Worm (Caenorhabditis elegans) whole organism, dauer: ENCODE measurements around the gene snu-13.

Experiments
- unc-62 ChIP-seq: sonication (generic microtip); optimal IDR thresholded peaks from 2 replicates; lab custom pipeline; 2017; ENCODE audit warnings: missing biosample characterization, missing genetic modification reagents, missing genetic modification characterization

snu-13 gene

DNA sequence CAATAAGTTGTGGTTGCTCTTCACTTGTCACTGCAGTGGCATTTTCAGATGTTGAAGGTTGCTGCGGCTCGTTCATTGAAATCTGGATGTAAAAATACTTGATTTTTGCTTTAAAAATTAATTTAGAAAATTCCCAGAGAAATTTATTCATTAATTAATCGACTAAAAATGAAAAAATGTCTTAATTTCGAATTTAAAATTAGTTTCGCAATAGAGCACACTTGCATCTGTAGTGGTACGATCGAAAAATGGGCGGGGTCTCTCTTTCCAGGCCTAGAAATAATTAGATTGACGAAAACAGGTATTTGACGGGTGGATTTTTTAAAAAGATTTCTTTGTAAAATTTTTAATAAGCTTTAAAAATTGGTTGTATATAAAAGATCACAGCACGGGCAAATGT lies 4.3 kb upstream of the snu-13 start, which contains the start of gene D2089.8:
Gene D2089.8 (minus strand): TSS at position 84 of the 400 bp plus-strand sequence.
- TF ChIP-seq unc-62, result no peak

- no peak for TF ChIP-seq unc-62
Observed at ce11 chrII:10662279-10662678, 3.9 kb upstream of the snu-13 start.

DNA sequence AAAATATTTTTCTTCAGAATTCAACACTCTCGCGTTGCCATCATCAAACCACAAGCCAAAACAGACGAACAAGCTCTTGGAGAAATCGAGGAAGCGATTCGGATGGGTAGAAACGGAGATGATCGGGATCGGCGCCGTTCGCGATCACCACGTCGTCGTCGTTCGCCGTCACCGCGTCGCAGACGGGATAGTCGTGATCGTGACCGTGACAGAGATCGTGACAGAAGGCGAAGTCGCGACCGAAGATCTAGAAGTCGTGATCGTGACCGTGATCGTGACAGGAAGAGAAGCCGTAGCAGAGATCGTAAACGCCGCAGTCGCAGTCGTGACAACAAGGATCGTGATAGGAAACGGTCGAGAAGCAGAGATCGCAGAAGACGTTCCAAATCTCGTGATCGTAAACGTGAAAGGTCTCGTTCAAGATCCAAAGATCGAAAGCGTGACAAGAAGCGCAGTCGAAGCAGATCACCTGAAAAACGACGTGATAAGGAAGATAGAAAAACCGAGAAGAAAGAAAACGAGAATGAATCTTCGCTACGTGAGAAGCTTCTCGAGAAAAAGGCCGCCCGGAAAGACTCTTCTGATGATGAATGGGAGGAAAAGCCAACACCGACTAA lies 3.1 kb upstream of the snu-13 start:
- TF ChIP-seq unc-62, result no peak

ce11 chrII:10660892-10661291 lies 2.5 kb upstream of the snu-13 start, which contains the start of gene marc-2:
TSS of gene marc-2 (minus strand) at chrII:10660992.
- TF ChIP-seq unc-62, result no peak

ce11 chrII:10659585-10659984 lies 1.2 kb upstream of the snu-13 start:
- no peak for TF ChIP-seq unc-62

DNA sequence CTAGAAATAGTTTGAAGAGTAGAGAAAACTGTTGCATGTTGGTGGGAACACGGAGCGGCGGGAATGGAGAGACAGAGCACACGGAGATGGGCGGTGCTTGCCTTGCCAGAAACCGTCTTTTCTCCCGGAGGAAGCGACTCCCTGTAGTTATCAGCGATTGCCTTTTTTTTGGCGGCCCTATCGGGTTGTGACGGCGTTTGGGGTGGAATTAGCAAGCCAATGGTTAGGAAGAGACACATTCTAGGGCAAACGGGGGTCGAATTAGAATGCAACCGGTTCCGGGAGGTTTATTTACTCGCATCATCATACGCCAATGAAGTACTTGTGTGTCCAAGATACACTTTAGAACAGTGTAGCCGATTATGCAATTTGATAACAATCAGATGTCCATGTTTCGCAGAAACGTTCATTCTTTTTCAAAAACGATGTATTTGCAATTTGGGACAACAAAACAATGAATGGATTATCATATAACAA lies 756 bp downstream of the snu-13 start, which contains the start of gene lact-3:
Gene lact-3 (minus strand): TSS at position 51 of the 477 bp plus-strand sequence.
- no peak for TF ChIP-seq unc-62

DNA sequence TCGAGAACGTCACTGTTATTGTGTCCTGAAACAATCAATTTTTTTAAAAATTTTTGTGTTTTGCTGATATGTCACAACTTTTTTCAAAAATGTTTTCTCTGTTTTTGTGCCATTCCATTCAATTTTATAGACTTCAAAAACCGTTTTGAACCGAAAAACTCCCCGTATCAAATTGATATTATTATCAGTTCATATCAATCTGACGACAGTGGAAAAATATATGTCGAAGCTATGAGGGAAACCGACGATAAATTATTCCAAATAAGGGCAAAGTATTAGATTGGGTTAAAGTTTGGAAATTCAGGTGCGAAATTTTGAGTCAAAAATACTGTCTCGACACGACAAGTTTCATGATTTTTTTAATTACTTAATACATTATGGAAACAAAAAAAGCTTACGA lies 2.0 kb downstream of the snu-13 start:
- TF ChIP-seq unc-62, result no peak

DNA sequence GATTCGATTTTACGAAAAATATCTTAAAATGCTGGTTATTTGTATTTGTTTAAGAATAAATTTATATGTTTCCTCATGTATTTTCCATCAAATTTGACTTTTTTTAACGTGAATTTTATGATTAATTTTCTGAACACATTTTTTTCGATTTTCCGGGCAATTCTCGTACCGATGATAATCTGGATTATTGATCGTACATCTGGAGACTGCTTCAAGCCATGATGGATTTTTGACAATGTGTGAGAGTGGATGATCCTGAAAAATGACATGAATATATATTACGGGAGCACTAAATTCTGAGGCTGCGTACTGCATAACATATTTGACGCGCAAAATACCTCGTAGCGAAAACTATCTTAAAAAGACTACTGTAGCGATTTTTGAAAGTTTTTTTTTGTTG lies 4.0 kb downstream of the snu-13 start:
- TF ChIP-seq unc-62, result no peak

- TF ChIP-seq unc-62, result no peak
Observed at ce11 chrII:10653559-10653958, 4.9 kb downstream of the snu-13 start.

- no peak for TF ChIP-seq unc-62
Observed at ce11 chrII:10652112-10652511, 6.3 kb downstream of the snu-13 start, which contains the start of gene nphp-1. TSS of gene nphp-1 (minus strand) at chrII:10652256.

DNA sequence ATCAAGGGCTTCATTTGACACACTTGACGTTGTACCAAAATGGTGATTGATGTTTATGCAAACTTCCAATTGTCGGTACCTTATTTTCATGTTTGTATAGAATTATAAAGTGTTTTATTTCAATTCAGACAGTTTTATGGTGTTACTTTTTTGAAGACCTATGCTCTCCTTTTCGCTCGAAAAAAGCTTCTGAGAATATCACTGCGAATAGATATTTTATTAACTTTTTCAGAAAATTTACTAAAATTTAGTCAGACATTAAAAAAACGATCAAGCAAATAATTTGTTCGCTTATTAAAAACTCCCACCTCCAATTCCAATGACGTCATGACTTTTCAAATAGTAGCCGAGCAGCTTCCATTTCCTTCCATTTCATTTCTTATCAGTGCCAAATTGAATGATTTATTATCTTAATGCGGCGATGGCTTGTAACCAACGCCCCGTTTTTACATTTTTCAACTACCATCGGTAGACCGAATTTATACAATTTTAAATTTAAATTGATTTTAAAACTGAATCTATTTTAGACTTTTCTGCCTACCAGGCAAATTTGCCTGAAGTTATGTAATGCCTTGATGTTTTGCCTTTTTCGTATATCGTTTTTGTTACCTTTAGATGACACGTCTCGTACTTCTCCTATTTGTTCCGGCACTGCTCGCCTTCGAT lies 11.4 kb downstream of the snu-13 start, which contains the start of gene M28.10:
Gene M28.10 (plus strand): TSS at position 616 of the 666 bp plus-strand sequence.
- TF ChIP-seq unc-62, result no peak

ce11 chrII:10643403-10643802 lies 15.0 kb downstream of the snu-13 start, which contains the start of gene M28.4:
TSS of gene M28.4 (plus strand) at chrII:10643703.
- TF ChIP-seq unc-62, result no peak

- no peak for TF ChIP-seq unc-62
Observed at ce11 chrII:10639110-10639509, 19.3 kb downstream of the snu-13 start, which contains the start of gene M28.9. TSS of gene M28.9 (plus strand) at chrII:10639410.

DNA sequence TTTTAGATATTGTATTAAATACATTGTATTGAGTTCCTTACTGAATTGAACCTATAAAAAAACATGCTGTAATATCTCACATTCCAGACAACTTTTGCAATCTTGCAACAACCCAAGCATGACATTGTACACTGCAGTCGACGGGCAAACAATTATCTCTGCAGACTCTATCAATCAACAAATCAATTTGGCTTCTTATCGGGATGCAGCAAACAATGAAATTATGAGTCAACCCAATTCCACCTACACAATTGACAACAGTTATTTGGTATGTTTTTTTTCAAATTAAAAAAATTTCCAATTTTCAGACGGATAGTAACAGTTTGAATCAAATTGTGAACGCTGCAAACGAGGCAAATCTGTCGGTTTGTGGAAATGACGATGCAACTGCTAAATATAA lies 27.5 kb downstream of the snu-13 start:
- no peak for TF ChIP-seq unc-62

- TF ChIP-seq unc-62, result no peak
Observed at ce11 chrII:10627963-10628362, 30.5 kb downstream of the snu-13 start, which contains the start of gene M28.8. TSS of gene M28.8 (plus strand) at chrII:10628263.

ce11 chrII:10627086-10627485 lies 31.3 kb downstream of the snu-13 start:
- no peak for TF ChIP-seq unc-62

DNA sequence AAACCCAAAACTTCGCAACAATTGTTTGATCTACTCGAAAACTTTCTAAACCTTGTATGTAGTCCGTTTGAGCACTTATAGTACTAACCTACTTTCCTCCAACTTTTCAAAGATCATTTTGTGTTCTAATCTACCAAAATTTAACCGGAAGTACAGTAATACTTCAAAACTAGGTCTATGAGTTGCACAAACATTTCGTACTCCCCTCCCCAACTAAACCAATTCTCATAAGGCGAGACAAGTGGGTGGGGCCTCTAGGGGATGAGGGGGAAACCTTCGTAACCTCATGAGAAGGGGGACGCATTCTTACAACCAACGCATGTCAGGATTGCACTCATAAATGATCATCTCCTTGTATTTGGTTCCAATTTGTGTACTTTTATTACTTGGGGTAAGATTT lies 36.5 kb downstream of the snu-13 start, which contains the start of gene cutl-9:
Gene cutl-9 (plus strand): TSS at position 301 of the 400 bp plus-strand sequence.
- no peak for TF ChIP-seq unc-62

DNA sequence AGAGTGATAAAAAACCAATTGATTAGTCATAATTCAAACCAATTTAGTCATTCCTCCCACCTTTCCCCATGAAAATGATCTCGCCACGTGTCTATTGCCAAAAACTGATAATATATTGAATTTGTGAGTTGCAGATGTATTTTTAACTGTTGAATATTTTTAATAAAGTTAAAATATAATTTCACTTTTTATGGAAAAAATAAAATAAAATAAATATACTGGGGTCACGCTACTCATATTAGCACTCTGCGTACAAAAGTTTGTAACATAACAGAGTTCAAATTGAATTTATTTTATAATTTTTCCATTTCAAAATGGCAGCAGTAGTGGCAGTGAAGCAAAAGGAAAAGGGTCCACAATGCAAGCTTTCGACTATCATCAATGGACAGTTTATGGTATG lies 40.3 kb downstream of the snu-13 start, which contains the start of gene C14A4.13:
Gene C14A4.13 (plus strand): TSS at position 301 of the 400 bp plus-strand sequence.
- TF ChIP-seq unc-62, result no peak
